Fruit fly (Drosophila melanogaster): ENCODE measurements around the gene neb.

dm6 chr2L:20097773-20098172 is 22.2 kb downstream of the neb start:
- TF ChIP-seq CTCF (optimal IDR thresholded peaks at IDR 0.05) (no peak), CG8478 (optimal IDR thresholded peaks at IDR 0.05) (no peak)

Measured in S2 (cell line).